Fruit fly (Drosophila melanogaster): ENCODE measurements around the gene CG8925.

DNA sequence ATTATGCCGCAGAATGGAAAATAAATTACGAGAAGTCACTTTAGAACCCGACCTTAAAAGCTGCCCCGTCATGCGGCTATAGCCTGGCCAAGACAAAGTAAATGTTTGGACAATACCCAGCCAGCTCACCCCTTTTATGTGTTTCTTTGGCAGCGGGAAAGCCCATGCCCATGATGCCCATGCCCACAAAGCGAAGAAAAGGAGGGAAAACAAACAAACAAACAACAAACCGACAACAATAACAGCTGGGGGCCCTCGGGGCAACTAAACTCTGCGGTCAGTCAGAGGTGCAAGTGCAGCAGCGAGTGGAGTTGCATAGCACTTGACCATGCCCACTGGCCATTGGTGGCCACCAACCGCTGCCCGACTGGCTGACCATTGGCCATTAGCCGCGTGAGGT lies 36.2 kb upstream of the CG8925 start:
- no peak for TF ChIP-seq Myc (optimal IDR thresholded peaks at IDR 0.05)
- no peak for TF ChIP-seq psq (optimal IDR thresholded peaks at IDR 0.05)

Measured in Kc167 (cell line).